Fruit fly (Drosophila melanogaster) whole organism, embryonic: ENCODE measurements around the gene CG32137.

Source experiments
- Bdp1 ChIP-seq: fragments of 200-800 bp; sonication (Bioruptor generic); optimal IDR thresholded peaks from 3 replicates; lab custom pipeline; 2016; ENCODE audit warnings: missing biosample characterization, missing genetic modification characterization
- C15 ChIP-seq: fragments of 200-800 bp; sonication (Bioruptor generic); IDR thresholded peaks from 3 replicates; pipeline ENCODE4 v1.3.6; 2022; ENCODE audit warnings: missing biosample characterization, missing genetic modification characterization
- CG10431 ChIP-seq: fragments of 200-800 bp; sonication (Bioruptor generic); optimal IDR thresholded peaks from 3 replicates; lab custom pipeline; 2018; ENCODE audit warnings: missing biosample characterization, mild to moderate bottlenecking, missing genetic modification characterization
- CG10959 ChIP-seq: fragments of 200-800 bp; sonication (Bioruptor generic); IDR thresholded peaks from 2 replicates; pipeline ENCODE4 v1.3.6; 2022; ENCODE audit warnings: missing biosample characterization, missing genetic modification characterization
- CG11398 ChIP-seq: fragments of 200-800 bp; sonication (Bioruptor generic); optimal IDR thresholded peaks from 2 replicates; lab custom pipeline; 2016; ENCODE audit warnings: missing biosample characterization, missing genetic modification characterization
- CG14014 ChIP-seq: fragments of 200-800 bp; sonication (Bioruptor generic); IDR thresholded peaks from 2 replicates; pipeline ENCODE4 v1.3.6; 2022; ENCODE audit warnings: missing biosample characterization, missing genetic modification characterization
- CG1602 ChIP-seq: fragments of 200-800 bp; sonication (Bioruptor generic); optimal IDR thresholded peaks from 3 replicates; lab custom pipeline; 2016; ENCODE audit warnings: missing biosample characterization, missing genetic modification characterization
- CG17612 ChIP-seq: fragments of 200-800 bp; sonication (Bioruptor generic); IDR thresholded peaks from 2 replicates; pipeline ENCODE4 v1.3.6; 2022; ENCODE audit warnings: missing biosample characterization, missing genetic modification characterization
- CG2889 ChIP-seq: fragments of 200-800 bp; sonication (Bioruptor generic); IDR thresholded peaks from 3 replicates; pipeline ENCODE4 v1.3.6; 2022; ENCODE audit warnings: missing biosample characterization, missing genetic modification characterization
- CG7372 ChIP-seq: fragments of 200-800 bp; sonication (Bioruptor generic); IDR thresholded peaks from 2 replicates; pipeline ENCODE4 v1.3.6; 2022; ENCODE audit warnings: missing biosample characterization, missing genetic modification characterization
- CG7556 ChIP-seq: fragments of 200-800 bp; sonication (Bioruptor generic); optimal IDR thresholded peaks from 2 replicates; lab custom pipeline; 2017; ENCODE audit warnings: missing biosample characterization, mild to moderate bottlenecking, missing genetic modification characterization
- CG7987 ChIP-seq: fragments of 200-800 bp; sonication (Bioruptor generic); optimal IDR thresholded peaks from 2 replicates; lab custom pipeline; 2018; ENCODE audit warnings: missing biosample characterization, mild to moderate bottlenecking, missing genetic modification characterization, moderate library complexity
- CG9215 ChIP-seq: fragments of 200-800 bp; sonication (Bioruptor generic); IDR thresholded peaks from 2 replicates; pipeline ENCODE4 v1.3.6; 2022; ENCODE audit warnings: missing biosample characterization, missing genetic modification characterization
- D19B ChIP-seq: fragments of 200-800 bp; sonication (Bioruptor generic); optimal IDR thresholded peaks from 2 replicates; lab custom pipeline; 2017; ENCODE audit warnings: missing biosample characterization, mild to moderate bottlenecking, missing genetic modification characterization
- Dek ChIP-seq: fragments of 200-800 bp; sonication (Bioruptor generic); optimal IDR thresholded peaks from 3 replicates; lab custom pipeline; 2019; ENCODE audit warnings: missing biosample characterization, mild to moderate bottlenecking, missing genetic modification characterization, moderate library complexity
- Elba2 ChIP-seq: fragments of 200-800 bp; sonication (Bioruptor generic); optimal IDR thresholded peaks from 3 replicates; lab custom pipeline; 2016; ENCODE audit warnings: missing biosample characterization, missing genetic modification characterization
- Ets65A ChIP-seq: fragments of 200-800 bp; sonication (Bioruptor generic); peaks from one replicate; lab custom pipeline; 2016; ENCODE audit warnings: missing biosample characterization, missing genetic modification characterization
- GATAe ChIP-seq: fragments of 200-800 bp; sonication (Bioruptor generic); conservative IDR thresholded peaks from 2 replicates; pipeline ENCODE4 v1.3.6; 2022; ENCODE audit warnings: missing biosample characterization, missing genetic modification characterization
- HLH3B ChIP-seq: fragments of 200-800 bp; sonication (Bioruptor generic); IDR thresholded peaks from 2 replicates; pipeline ENCODE4 v1.3.6; 2022; ENCODE audit warnings: missing biosample characterization, missing genetic modification characterization
- Lim3 ChIP-seq: fragments of 200-800 bp; sonication (Bioruptor generic); IDR thresholded peaks from 2 replicates; pipeline ENCODE4 v1.3.6; 2022; ENCODE audit warnings: missing biosample characterization, missing genetic modification characterization
- MTF-1 ChIP-seq: fragments of 200-800 bp; sonication (Bioruptor generic); optimal IDR thresholded peaks from 2 replicates; lab custom pipeline; 2018; ENCODE audit warnings: missing biosample characterization, mild to moderate bottlenecking, missing genetic modification characterization, borderline replicate concordance
- Myb ChIP-seq: fragments of 200-800 bp; sonication (Bioruptor generic); optimal IDR thresholded peaks from 2 replicates; lab custom pipeline; 2016; ENCODE audit warnings: missing biosample characterization, missing genetic modification characterization
- NfI ChIP-seq: fragments of 200-800 bp; sonication (Bioruptor generic); optimal IDR thresholded peaks from 3 replicates; lab custom pipeline; 2018; ENCODE audit warnings: missing biosample characterization, mild to moderate bottlenecking, missing genetic modification characterization, moderate library complexity
- PHDP ChIP-seq: fragments of 200-800 bp; sonication (Bioruptor generic); optimal IDR thresholded peaks from 3 replicates; lab custom pipeline; 2018; ENCODE audit warnings: missing biosample characterization, mild to moderate bottlenecking, missing genetic modification characterization, moderate library complexity
- Sry-δ ChIP-seq: fragments of 200-800 bp; sonication (Bioruptor generic); optimal IDR thresholded peaks from 2 replicates; lab custom pipeline; 2016; ENCODE audit warnings: missing biosample characterization, missing genetic modification characterization
- ab ChIP-seq: fragments of 200-800 bp; sonication (Bioruptor generic); optimal IDR thresholded peaks from 2 replicates; lab custom pipeline; 2016; ENCODE audit warnings: missing biosample characterization, missing genetic modification characterization
- amos ChIP-seq: fragments of 200-800 bp; sonication (Bioruptor generic); IDR thresholded peaks from 2 replicates; pipeline ENCODE4 v1.3.6; 2022; ENCODE audit warnings: missing biosample characterization, missing genetic modification characterization; ENCODE audit not compliant: partially characterized antibody
- ash1 ChIP-seq: fragments of 200-800 bp; sonication (Bioruptor generic); optimal IDR thresholded peaks from 2 replicates; lab custom pipeline; 2018; ENCODE audit warnings: missing biosample characterization, mild to moderate bottlenecking, missing genetic modification characterization
- az2 ChIP-seq: fragments of 200-800 bp; sonication (Bioruptor generic); optimal IDR thresholded peaks from 3 replicates; lab custom pipeline; 2016; ENCODE audit warnings: missing biosample characterization, missing genetic modification characterization
- bbx ChIP-seq: fragments of 200-800 bp; sonication (Bioruptor generic); IDR thresholded peaks from 2 replicates; pipeline ENCODE4 v1.3.6; 2022; ENCODE audit warnings: missing biosample characterization, missing genetic modification characterization; ENCODE audit not compliant: partially characterized antibody
- bowl ChIP-seq: fragments of 200-800 bp; sonication (Bioruptor generic); IDR thresholded peaks from 2 replicates; pipeline ENCODE4 v1.3.6; 2022; ENCODE audit warnings: missing biosample characterization, missing genetic modification characterization
- cwo ChIP-seq: fragments of 200-800 bp; sonication (Bioruptor generic); optimal IDR thresholded peaks from 3 replicates; lab custom pipeline; 2017; ENCODE audit warnings: missing biosample characterization, missing genetic modification characterization, mild to moderate bottlenecking, moderate library complexity, missing genetic modification reagents
- dimm ChIP-seq: fragments of 200-800 bp; sonication (Bioruptor generic); IDR thresholded peaks from 2 replicates; pipeline ENCODE4 v1.3.6; 2022; ENCODE audit warnings: missing biosample characterization, missing genetic modification characterization
- fd3F ChIP-seq: fragments of 200-800 bp; sonication (Bioruptor generic); optimal IDR thresholded peaks from 2 replicates; lab custom pipeline; 2018; ENCODE audit warnings: missing biosample characterization, mild to moderate bottlenecking, missing genetic modification characterization, moderate library complexity
- gfzf ChIP-seq: fragments of 200-800 bp; sonication (Bioruptor generic); optimal IDR thresholded peaks from 2 replicates; lab custom pipeline; 2016; ENCODE audit warnings: missing biosample characterization, mild to moderate bottlenecking, missing genetic modification characterization, moderate library complexity
- gt ChIP-seq: fragments of 200-800 bp; sonication (Bioruptor generic); IDR thresholded peaks from 2 replicates; pipeline ENCODE4 v1.3.6; 2022; ENCODE audit warnings: missing biosample characterization, missing genetic modification characterization
- hb ChIP-seq: fragments of 200-800 bp; sonication (Bioruptor generic); IDR thresholded peaks from 3 replicates; pipeline ENCODE4 v1.3.6; 2022; ENCODE audit warnings: missing biosample characterization, missing genetic modification characterization; ENCODE audit not compliant: partially characterized antibody
- inv ChIP-seq: fragments of 200-800 bp; sonication (Bioruptor generic); IDR thresholded peaks from 2 replicates; pipeline ENCODE4 v1.3.6; 2022; ENCODE audit warnings: missing biosample characterization, missing genetic modification characterization; ENCODE audit not compliant: partially characterized antibody
- jigr1 ChIP-seq: fragments of 200-800 bp; sonication (Bioruptor generic); IDR thresholded peaks from 3 replicates; pipeline ENCODE4 v1.3.6; 2022; ENCODE audit warnings: missing biosample characterization, missing genetic modification characterization
- knrl ChIP-seq: fragments of 200-800 bp; sonication (Bioruptor generic); IDR thresholded peaks from 3 replicates; pipeline ENCODE4 v1.3.6; 2022; ENCODE audit warnings: missing biosample characterization, missing genetic modification characterization; ENCODE audit not compliant: partially characterized antibody
- mirr ChIP-seq: fragments of 200-800 bp; sonication (Bioruptor generic); optimal IDR thresholded peaks from 3 replicates; lab custom pipeline; 2018; ENCODE audit warnings: missing biosample characterization, mild to moderate bottlenecking, missing genetic modification characterization
- phol ChIP-seq: fragments of 200-800 bp; sonication (Bioruptor generic); optimal IDR thresholded peaks from 3 replicates; lab custom pipeline; 2018; ENCODE audit warnings: missing biosample characterization, mild to moderate bottlenecking, missing genetic modification characterization, moderate library complexity
- pum ChIP-seq: fragments of 200-800 bp; sonication (Bioruptor generic); optimal IDR thresholded peaks from 2 replicates; lab custom pipeline; 2016; ENCODE audit warnings: missing biosample characterization, missing genetic modification characterization
- repo ChIP-seq: fragments of 200-800 bp; sonication (Bioruptor generic); optimal IDR thresholded peaks from 2 replicates; lab custom pipeline; 2016; ENCODE audit warnings: missing biosample characterization, missing genetic modification characterization
- salm ChIP-seq: fragments of 200-800 bp; sonication (Bioruptor generic); optimal IDR thresholded peaks from 2 replicates; lab custom pipeline; 2018; ENCODE audit warnings: missing biosample characterization, mild to moderate bottlenecking, missing genetic modification characterization
- sqz ChIP-seq: fragments of 200-800 bp; sonication (Bioruptor generic); optimal IDR thresholded peaks from 3 replicates; lab custom pipeline; 2018; ENCODE audit warnings: missing biosample characterization, mild to moderate bottlenecking, missing genetic modification characterization
- ttk ChIP-seq: fragments of 200-800 bp; sonication (Bioruptor generic); IDR thresholded peaks from 2 replicates; pipeline ENCODE4 v2.1.2; 2022; ENCODE audit warnings: missing biosample characterization, missing genetic modification characterization
- tx ChIP-seq: fragments of 200-800 bp; sonication (Bioruptor generic); optimal IDR thresholded peaks from 2 replicates; lab custom pipeline; 2016; ENCODE audit warnings: missing biosample characterization, missing genetic modification characterization
- unc-4 ChIP-seq: fragments of 200-800 bp; sonication (Bioruptor generic); IDR thresholded peaks from 2 replicates; pipeline ENCODE4 v1.3.6; 2022; ENCODE audit warnings: missing biosample characterization, missing genetic modification characterization; ENCODE audit not compliant: partially characterized antibody

The CG32137 gene

DNA sequence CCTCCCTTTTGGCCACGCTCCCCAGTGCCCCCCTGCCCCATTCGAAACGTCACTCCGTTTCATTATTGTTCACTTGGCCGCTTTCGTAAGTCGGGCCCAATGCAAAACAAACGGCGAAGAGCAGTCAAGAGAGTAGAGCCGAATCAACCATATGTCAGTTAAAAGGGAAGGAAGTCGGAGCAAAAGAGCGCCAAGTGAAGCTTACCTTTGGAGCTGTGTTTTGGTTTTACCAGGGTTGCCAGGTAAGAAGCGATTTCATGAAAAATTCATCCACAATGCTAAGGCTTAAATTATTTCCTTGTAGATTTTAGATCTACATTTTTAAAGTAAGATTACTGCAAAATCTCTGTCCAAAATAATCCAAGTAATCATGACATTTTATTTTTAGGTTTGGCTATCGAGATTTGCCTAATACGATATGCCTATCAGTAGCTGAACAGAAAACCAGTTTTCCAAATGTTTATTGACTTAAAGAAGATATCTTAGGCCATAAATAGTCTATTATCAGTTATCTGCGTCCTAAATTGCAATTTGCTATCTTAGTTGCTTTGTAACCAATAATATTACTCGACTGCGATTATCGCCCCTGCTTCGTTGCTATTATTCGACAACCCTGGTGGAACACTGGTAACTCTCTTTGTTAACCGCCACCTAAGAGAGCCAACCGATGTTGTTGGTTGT lies 440 bp upstream of the CG32137 start (continued):
- TF ChIP-seq ash1 (GFP tag; lab: Kevin White, UChicago) = no peak
- TF ChIP-seq fd3F = peak; percentile 84
- TF ChIP-seq tx (GFP tag; lab: Kevin White, UChicago) = peak; percentile 89
- TF ChIP-seq Sry-δ (GFP tag; lab: Kevin White, UChicago) = peak; percentile 56
- no peak for TF ChIP-seq dimm (GFP tag; lab: Robert Waterston, UW)
- peak; percentile 74 for TF ChIP-seq Bdp1 (GFP tag; lab: Kevin White, UChicago)
- peak; percentile 75 for TF ChIP-seq CG7372 (GFP tag; lab: Robert Waterston, UW)
- no peak for TF ChIP-seq Lim3 (GFP tag; lab: Robert Waterston, UW)
- TF ChIP-seq az2 (GFP tag; lab: Kevin White, UChicago) = peak; percentile 88
- peak; percentile 93 for TF ChIP-seq phol (tag; lab: Kevin White, UChicago)
- TF ChIP-seq Elba2 (GFP tag; lab: Kevin White, UChicago) = no peak
- peak; percentile 85 for TF ChIP-seq repo (GFP tag; lab: Kevin White, UChicago)
- TF ChIP-seq MTF-1 (GFP tag; lab: Kevin White, UChicago) = no peak
- no peak for TF ChIP-seq gfzf (GFP tag; lab: Kevin White, UChicago)
- no peak; the same call in 1 of the 2 replicates for TF ChIP-seq bbx (GFP tag; lab: Robert Waterston, UW)
- TF ChIP-seq NfI (GFP tag; lab: Kevin White, UChicago) = peak; percentile 88
- TF ChIP-seq pum (GFP tag; lab: Kevin White, UChicago) = peak; percentile 86
- peak; percentile 86 for TF ChIP-seq CG11398 (GFP tag; lab: Kevin White, UChicago)
- peak; percentile 98 for TF ChIP-seq Ets65A (GFP tag; lab: Kevin White, UChicago)
- peak; percentile 59 for TF ChIP-seq HLH3B (GFP tag; lab: Robert Waterston, UW)
- TF ChIP-seq CG17612 (GFP tag; lab: Robert Waterston, UW) = no peak
- 0 out of 3 replicates have a peak, but pooled peaks have one; percentile 35 for TF ChIP-seq CG2889 (GFP tag; lab: Robert Waterston, UW)
- peak; percentile 86 for TF ChIP-seq cwo (GFP tag; lab: Kevin White, UChicago)
- no peak for TF ChIP-seq knrl (GFP tag; lab: Robert Waterston, UW)
- TF ChIP-seq CG7987 = peak; percentile 41
- TF ChIP-seq D19B (GFP tag; lab: Kevin White, UChicago) = peak; percentile 80
- TF ChIP-seq PHDP (tag; lab: Kevin White, UChicago) = peak; percentile 86
- peak; percentile 76 for TF ChIP-seq CG14014 (GFP tag; lab: Robert Waterston, UW)
- no peak for TF ChIP-seq bowl
- TF ChIP-seq GATAe (GFP tag; lab: Robert Waterston, UW) = no peak; the same call in 1 of the 2 replicates
- peak; percentile 76 for TF ChIP-seq CG9215
- no peak for TF ChIP-seq inv (GFP tag; lab: Robert Waterston, UW)
- peak; percentile 96 for TF ChIP-seq CG7556 (GFP tag; lab: Kevin White, UChicago)
- peak; percentile 87 for TF ChIP-seq sqz (GFP tag; lab: Kevin White, UChicago)
- TF ChIP-seq ab (GFP tag; lab: Kevin White, UChicago) = peak; percentile 69
- no peak for TF ChIP-seq hb (GFP tag; lab: Robert Waterston, UW)
- peak; percentile 58 for TF ChIP-seq ttk (GFP tag; lab: Robert Waterston, UW)
- no peak for TF ChIP-seq C15 (GFP tag; lab: Robert Waterston, UW)
- peak; percentile 58 for TF ChIP-seq CG10431 (GFP tag; lab: Kevin White, UChicago)
- TF ChIP-seq Myb (GFP tag; lab: Kevin White, UChicago) = peak; percentile 71
- TF ChIP-seq unc-4 (GFP tag; lab: Robert Waterston, UW) = no peak
- no peak for TF ChIP-seq amos
- TF ChIP-seq gt (GFP tag; lab: Robert Waterston, UW) = no peak
- TF ChIP-seq mirr = peak; percentile 81
- peak; percentile 38; the same call in 1 of the 3 replicates for TF ChIP-seq jigr1 (GFP tag; lab: Robert Waterston, UW)
- TF ChIP-seq CG1602 (GFP tag; lab: Kevin White, UChicago) = peak; percentile 87
- TF ChIP-seq CG10959 (GFP tag; lab: Robert Waterston, UW) = no peak
- TF ChIP-seq Dek (tag; lab: Kevin White, UChicago) = peak; percentile 67
- peak; percentile 56 for TF ChIP-seq salm
